Worm (Caenorhabditis elegans) whole organism, L3 larva: ENCODE data around the gene ZK792.4.

Experiments
- R02D3.7 ChIP-seq: fragments of 150-350 bp; optimal IDR thresholded peaks from 2 replicates; lab custom pipeline; 2014; ENCODE audit warnings: missing biosample characterization, missing genetic modification characterization
- fos-1 ChIP-seq: fragments of 150-350 bp; optimal IDR thresholded peaks from 2 replicates; lab custom pipeline; 2014; ENCODE audit warnings: missing biosample characterization, missing genetic modification characterization
- jun-1 ChIP-seq: fragments of 150-350 bp; optimal IDR thresholded peaks from 2 replicates; lab custom pipeline; 2014; ENCODE audit warnings: missing biosample characterization, missing genetic modification reagents, missing genetic modification characterization
- nhr-12 ChIP-seq: fragments of 150-350 bp; optimal IDR thresholded peaks from 2 replicates; lab custom pipeline; 2014; ENCODE audit warnings: missing biosample characterization, missing genetic modification characterization
- nhr-23 ChIP-seq: fragments of 150-350 bp; optimal IDR thresholded peaks from 2 replicates; lab custom pipeline; 2014; ENCODE audit warnings: missing biosample characterization, missing genetic modification reagents, missing genetic modification characterization
- snpc-4 ChIP-seq: fragments of 150-350 bp; optimal IDR thresholded peaks from 2 replicates; lab custom pipeline; 2014; ENCODE audit warnings: missing biosample characterization, missing genetic modification characterization
- ztf-11 ChIP-seq: fragments of 150-350 bp; optimal IDR thresholded peaks from 2 replicates; lab custom pipeline; 2014; ENCODE audit warnings: missing biosample characterization, missing genetic modification characterization
- ztf-4 ChIP-seq: fragments of 150-350 bp; optimal IDR thresholded peaks from 2 replicates; lab custom pipeline; 2014; ENCODE audit warnings: missing biosample characterization, missing genetic modification characterization

ce11 chrIV:11723255-11723654, 41.5 kb upstream of the ZK792.4 start:
- TF ChIP-seq fos-1 (tag; lab: Kevin White, UChicago) (no peak), R02D3.7 (tag; lab: Kevin White, UChicago) (no peak), snpc-4 (tag; lab: Kevin White, UChicago) (no peak), jun-1 (tag; lab: Kevin White, UChicago) (no peak), nhr-12 (tag; lab: Kevin White, UChicago) (no peak), nhr-23 (tag; lab: Kevin White, UChicago) (no peak), ztf-4 (tag; lab: Kevin White, UChicago) (no peak), ztf-11 (tag; lab: Kevin White, UChicago) (no peak)
